Fruit fly (Drosophila melanogaster) whole organism, embryonic: ENCODE data around the gene RpS3.
A peak's percentile ranks its signal among the peaks of the same experiment; 100 is the strongest.

Experiments
- Asciz ChIP-seq: fragments of 200-800 bp; sonication (Bioruptor generic); optimal IDR thresholded peaks from 2 replicates; lab custom pipeline; 2017; ENCODE audit warnings: missing biosample characterization, mild to moderate bottlenecking, missing genetic modification characterization, missing genetic modification reagents
- Atf-2 ChIP-seq: fragments of 200-800 bp; sonication (Bioruptor generic); optimal IDR thresholded peaks from 2 replicates; lab custom pipeline; 2016; ENCODE audit warnings: missing biosample characterization, missing genetic modification characterization
- Blimp-1 ChIP-seq: fragments of 200-800 bp; sonication (Bioruptor generic); optimal IDR thresholded peaks from 3 replicates; lab custom pipeline; 2018; ENCODE audit warnings: missing biosample characterization, missing genetic modification characterization, mild to moderate bottlenecking, moderate library complexity, missing genetic modification reagents
- CG10267 ChIP-seq: fragments of 200-800 bp; sonication (Bioruptor generic); optimal IDR thresholded peaks from 2 replicates; lab custom pipeline; 2018; ENCODE audit warnings: missing biosample characterization, mild to moderate bottlenecking, missing genetic modification characterization, moderate library complexity
- CG10959 ChIP-seq: fragments of 200-800 bp; sonication (Bioruptor generic); IDR thresholded peaks from 2 replicates; pipeline ENCODE4 v1.3.6; 2022; ENCODE audit warnings: missing biosample characterization, missing genetic modification characterization
- CG10979 ChIP-seq: fragments of 200-800 bp; sonication (Bioruptor generic); optimal IDR thresholded peaks from 2 replicates; lab custom pipeline; 2018; ENCODE audit warnings: missing biosample characterization, mild to moderate bottlenecking, missing genetic modification characterization, moderate library complexity
- CG12219 ChIP-seq: fragments of 200-800 bp; sonication (Bioruptor generic); optimal IDR thresholded peaks from 3 replicates; lab custom pipeline; 2018; ENCODE audit warnings: missing biosample characterization, mild to moderate bottlenecking, missing genetic modification characterization
- CG1233 ChIP-seq: fragments of 200-800 bp; sonication (Bioruptor generic); optimal IDR thresholded peaks from 4 replicates; lab custom pipeline; 2018; ENCODE audit warnings: missing biosample characterization, mild to moderate bottlenecking, missing genetic modification characterization
- CG15073 ChIP-seq: fragments of 200-800 bp; sonication (Bioruptor generic); optimal IDR thresholded peaks from 2 replicates; lab custom pipeline; 2016; ENCODE audit warnings: missing biosample characterization, missing genetic modification characterization
- CG15696 ChIP-seq: fragments of 200-800 bp; sonication (Bioruptor generic); optimal IDR thresholded peaks from 2 replicates; lab custom pipeline; 2019; ENCODE audit warnings: missing biosample characterization, mild to moderate bottlenecking, missing genetic modification characterization, moderate library complexity
- CG16815 ChIP-seq: fragments of 200-800 bp; sonication (Bioruptor generic); optimal IDR thresholded peaks from 3 replicates; lab custom pipeline; 2017; ENCODE audit warnings: missing biosample characterization, mild to moderate bottlenecking, missing genetic modification characterization
- CG17802 ChIP-seq: fragments of 200-800 bp; sonication (Bioruptor generic); optimal IDR thresholded peaks from 2 replicates; lab custom pipeline; 2018; ENCODE audit warnings: missing biosample characterization, mild to moderate bottlenecking, missing genetic modification characterization, moderate library complexity
- CG31441 ChIP-seq: fragments of 200-800 bp; sonication (Bioruptor generic); IDR thresholded peaks from 2 replicates; pipeline ENCODE4 v1.3.6; 2022; ENCODE audit warnings: missing biosample characterization, missing genetic modification characterization
- CG33557 ChIP-seq: fragments of 200-800 bp; sonication (Bioruptor generic); optimal IDR thresholded peaks from 2 replicates; lab custom pipeline; 2019; ENCODE audit warnings: missing biosample characterization, mild to moderate bottlenecking, missing genetic modification characterization, moderate library complexity
- CG3407 ChIP-seq: fragments of 200-800 bp; sonication (Bioruptor generic); optimal IDR thresholded peaks from 2 replicates; lab custom pipeline; 2018; ENCODE audit warnings: missing biosample characterization, mild to moderate bottlenecking, missing genetic modification characterization
- CG4424 ChIP-seq: fragments of 200-800 bp; sonication (Bioruptor generic); optimal IDR thresholded peaks from 3 replicates; lab custom pipeline; 2016; ENCODE audit warnings: missing biosample characterization, missing genetic modification characterization
- CG7372 ChIP-seq: fragments of 200-800 bp; sonication (Bioruptor generic); IDR thresholded peaks from 2 replicates; pipeline ENCODE4 v1.3.6; 2022; ENCODE audit warnings: missing biosample characterization, missing genetic modification characterization
- CG7786 ChIP-seq: fragments of 200-800 bp; sonication (Bioruptor generic); optimal IDR thresholded peaks from 2 replicates; lab custom pipeline; 2016; ENCODE audit warnings: missing biosample characterization, missing genetic modification characterization
- CG8924 ChIP-seq: fragments of 200-800 bp; optimal IDR thresholded peaks from 3 replicates; lab custom pipeline; 2019; ENCODE audit warnings: missing biosample characterization, mild to moderate bottlenecking, missing genetic modification characterization, moderate library complexity
- CG9727 ChIP-seq: fragments of 200-800 bp; sonication (Bioruptor generic); optimal IDR thresholded peaks from 3 replicates; lab custom pipeline; 2017; ENCODE audit warnings: missing biosample characterization, mild to moderate bottlenecking, missing genetic modification characterization
- Camta ChIP-seq: fragments of 200-800 bp; sonication (Bioruptor generic); optimal IDR thresholded peaks from 2 replicates; lab custom pipeline; 2016; ENCODE audit warnings: missing biosample characterization, missing genetic modification characterization
- Ets65A ChIP-seq: fragments of 200-800 bp; sonication (Bioruptor generic); peaks from one replicate; lab custom pipeline; 2016; ENCODE audit warnings: missing biosample characterization, missing genetic modification characterization
- Fer3 ChIP-seq: fragments of 200-800 bp; sonication (Bioruptor generic); optimal IDR thresholded peaks from 2 replicates; lab custom pipeline; 2018; ENCODE audit warnings: missing biosample characterization, mild to moderate bottlenecking, missing genetic modification characterization, moderate library complexity
- H15 ChIP-seq: fragments of 200-800 bp; sonication (Bioruptor generic); IDR thresholded peaks from 3 replicates; pipeline ENCODE4 v1.3.6; 2022; ENCODE audit warnings: missing biosample characterization, missing genetic modification characterization
- Hmx ChIP-seq: fragments of 200-800 bp; sonication (Bioruptor generic); optimal IDR thresholded peaks from 2 replicates; lab custom pipeline; 2016; ENCODE audit warnings: missing biosample characterization, missing genetic modification characterization
- Lhr ChIP-seq: fragments of 200-800 bp; sonication (Bioruptor generic); optimal IDR thresholded peaks from 3 replicates; lab custom pipeline; 2017; ENCODE audit warnings: mild to moderate bottlenecking, missing biosample characterization, missing genetic modification reagents, missing genetic modification characterization
- Max ChIP-seq: fragments of 200-800 bp; sonication (Bioruptor generic); optimal IDR thresholded peaks from 2 replicates; lab custom pipeline; 2016; ENCODE audit warnings: missing biosample characterization, mild to moderate bottlenecking, missing genetic modification characterization
- Mes4 ChIP-seq: fragments of 200-800 bp; sonication (Bioruptor generic); optimal IDR thresholded peaks from 2 replicates; lab custom pipeline; 2016; ENCODE audit warnings: missing biosample characterization, missing genetic modification characterization
- Oaz ChIP-seq: fragments of 200-800 bp; sonication (Bioruptor generic); IDR thresholded peaks from 2 replicates; pipeline ENCODE4 v1.3.6; 2022; ENCODE audit warnings: missing biosample characterization, missing genetic modification characterization
- PHDP ChIP-seq: fragments of 200-800 bp; sonication (Bioruptor generic); optimal IDR thresholded peaks from 3 replicates; lab custom pipeline; 2018; ENCODE audit warnings: missing biosample characterization, mild to moderate bottlenecking, missing genetic modification characterization, moderate library complexity
- Rfx ChIP-seq: fragments of 200-800 bp; sonication (Bioruptor generic); IDR thresholded peaks from 2 replicates; pipeline ENCODE4 v1.3.6; 2022; ENCODE audit warnings: missing biosample characterization, missing genetic modification characterization
- Sox100B ChIP-seq: fragments of 200-800 bp; sonication (Bioruptor generic); optimal IDR thresholded peaks from 3 replicates; lab custom pipeline; 2018; ENCODE audit warnings: missing biosample characterization, mild to moderate bottlenecking, missing genetic modification characterization
- Trl ChIP-seq, 3 experiments: fragments of >200 bp in 2 of 3; fragments of 200-800 bp in 1 of 3; sonication (Bioruptor generic) in 1 of 3; optimal IDR thresholded peaks; 2 replicates in 1 of 3; 3 replicates in 2 of 3; lab custom pipeline; 2016 to 2017; ENCODE audit warnings: missing biosample characterization in 1 of 3, missing genetic modification characterization in 1 of 3
- Xbp1 ChIP-seq: fragments of 200-800 bp; sonication (Bioruptor generic); optimal IDR thresholded peaks from 3 replicates; lab custom pipeline; 2016; ENCODE audit warnings: missing biosample characterization, mild to moderate bottlenecking, missing genetic modification characterization
- aop ChIP-seq: fragments of 200-800 bp; sonication (Bioruptor generic); IDR thresholded peaks from 2 replicates; pipeline ENCODE4 v1.3.6; 2022; ENCODE audit warnings: missing biosample characterization, missing genetic modification characterization
- chn ChIP-seq: fragments of 200-800 bp; sonication (Bioruptor generic); optimal IDR thresholded peaks from 2 replicates; lab custom pipeline; 2016; ENCODE audit warnings: missing biosample characterization, missing genetic modification characterization
- dimm ChIP-seq: fragments of 200-800 bp; sonication (Bioruptor generic); IDR thresholded peaks from 2 replicates; pipeline ENCODE4 v1.3.6; 2022; ENCODE audit warnings: missing biosample characterization, missing genetic modification characterization
- dpn ChIP-seq, 2 experiments: fragments of 200-800 bp; sonication (Bioruptor generic); optimal IDR thresholded peaks; 3 replicates each; lab custom pipeline; 2016; ENCODE audit warnings: missing biosample characterization in 2 of 2, missing genetic modification characterization in 2 of 2
- esg ChIP-seq: fragments of 200-800 bp; sonication (Bioruptor generic); conservative IDR thresholded peaks from 2 replicates; pipeline ENCODE4 v1.3.6; 2022; ENCODE audit warnings: missing biosample characterization, missing genetic modification characterization
- fru ChIP-seq: fragments of >200 bp; optimal IDR thresholded peaks from 2 replicates; lab custom pipeline; 2017
- gce ChIP-seq: fragments of 200-800 bp; sonication (Bioruptor generic); IDR thresholded peaks from 3 replicates; pipeline ENCODE4 v1.3.6; 2022; ENCODE audit warnings: missing biosample characterization, missing genetic modification characterization
- gem ChIP-seq: fragments of 200-800 bp; sonication (Bioruptor generic); optimal IDR thresholded peaks from 2 replicates; lab custom pipeline; 2019; ENCODE audit warnings: missing biosample characterization, mild to moderate bottlenecking, missing genetic modification characterization, moderate library complexity
- grau ChIP-seq: fragments of 200-800 bp; optimal IDR thresholded peaks from 3 replicates; lab custom pipeline; 2019; ENCODE audit warnings: missing biosample characterization, mild to moderate bottlenecking, missing genetic modification characterization, moderate library complexity
- her ChIP-seq: fragments of 200-800 bp; sonication (Bioruptor generic); optimal IDR thresholded peaks from 2 replicates; lab custom pipeline; 2016; ENCODE audit warnings: missing biosample characterization, missing genetic modification characterization
- kni ChIP-seq: fragments of 200-800 bp; sonication (Bioruptor generic); optimal IDR thresholded peaks from 3 replicates; lab custom pipeline; 2017; ENCODE audit warnings: mild to moderate bottlenecking, missing biosample characterization, missing genetic modification reagents, missing genetic modification characterization
- p53 ChIP-seq: fragments of 200-800 bp; sonication (Bioruptor generic); optimal IDR thresholded peaks from 2 replicates; lab custom pipeline; 2016; ENCODE audit warnings: missing biosample characterization, missing genetic modification characterization
- pnt ChIP-seq: fragments of 200-800 bp; sonication (Bioruptor generic); optimal IDR thresholded peaks from 3 replicates; lab custom pipeline; 2016; ENCODE audit warnings: missing biosample characterization, missing genetic modification characterization
- psq ChIP-seq: fragments of 200-800 bp; sonication (Bioruptor generic); optimal IDR thresholded peaks from 2 replicates; lab custom pipeline; 2017; ENCODE audit warnings: missing biosample characterization, missing genetic modification characterization
- tap ChIP-seq: fragments of 200-800 bp; optimal IDR thresholded peaks from 3 replicates; lab custom pipeline; 2019; ENCODE audit warnings: missing biosample characterization, mild to moderate bottlenecking, missing genetic modification characterization, moderate library complexity
- tio ChIP-seq: fragments of 200-800 bp; sonication (Bioruptor generic); optimal IDR thresholded peaks from 2 replicates; lab custom pipeline; 2017; ENCODE audit warnings: missing biosample characterization, missing genetic modification characterization, inconsistent platforms
- vfl ChIP-seq: fragments of 200-800 bp; sonication (Bioruptor generic); optimal IDR thresholded peaks from 2 replicates; lab custom pipeline; 2016; ENCODE audit warnings: missing biosample characterization, missing genetic modification characterization

Gene RpS3

dm6 chr3R:23386907-23387306 lies 28.3 kb downstream of the RpS3 start (continued):
- TF ChIP-seq CG10267 (peak; percentile 44), Mes4 (peak; percentile 22), CG17802 (peak; percentile 24), Rfx (no peak), vfl (GFP tag; lab: Kevin White, UChicago) (no peak), esg (GFP tag; lab: Robert Waterston, UW) (peak; percentile 48; the same call in 1 of the 2 replicates), Camta (GFP tag; lab: Kevin White, UChicago) (peak; percentile 22), her (GFP tag; lab: Kevin White, UChicago) (no peak), CG10979 (tag; lab: Kevin White, UChicago) (peak; percentile 70), Fer3 (tag; lab: Kevin White, UChicago) (no peak), Trl (optimal IDR thresholded peaks at IDR 0.05; lab: Kevin White, UChicago) (no peak), Trl (GFP tag; optimal IDR thresholded peaks at IDR 0.05; lab: Kevin White, UChicago) (no peak), CG3407 (peak; percentile 30), H15 (GFP tag; lab: Robert Waterston, UW) (0 out of 3 replicates have a peak, but pooled peaks have one; percentile 37), CG31441 (peak; percentile 46), grau (peak; percentile 45), Max (GFP tag; lab: Kevin White, UChicago) (no peak), dimm (0 out of 2 replicates have a peak, but pooled peaks have one; percentile 7), dpn (GFP tag; optimal IDR thresholded peaks at IDR 0.05; lab: Kevin White, UChicago) (peak; percentile 22 to 51), Lhr (GFP tag; lab: Kevin White, UChicago) (no peak), CG4424 (peak; percentile 32), tap (tag; lab: Kevin White, UChicago) (peak; percentile 48), CG9727 (GFP tag; lab: Kevin White, UChicago) (peak; percentile 38), fru (no peak), pnt (GFP tag; lab: Kevin White, UChicago) (peak; percentile 26), CG8924 (tag; lab: Kevin White, UChicago) (peak; percentile 32), kni (no peak), CG16815 (GFP tag; lab: Kevin White, UChicago) (no peak), Xbp1 (GFP tag; lab: Kevin White, UChicago) (peak; percentile 66), CG7786 (no peak), Asciz (GFP tag; lab: Kevin White, UChicago) (peak; percentile 66), chn (GFP tag; lab: Kevin White, UChicago) (peak; percentile 17), Sox100B (GFP tag; lab: Kevin White, UChicago) (peak; percentile 42), Blimp-1 (GFP tag; lab: Kevin White, UChicago) (peak; percentile 69), gce (GFP tag; lab: Robert Waterston, UW) (no peak), Hmx (GFP tag; lab: Kevin White, UChicago) (no peak), PHDP (tag; lab: Kevin White, UChicago) (peak; percentile 52), CG12219 (peak; percentile 42), p53 (GFP tag; lab: Kevin White, UChicago) (no peak), CG10959 (GFP tag; lab: Robert Waterston, UW) (no peak), psq (GFP tag; lab: Kevin White, UChicago) (no peak), gem (tag; lab: Kevin White, UChicago) (peak; percentile 79), CG15073 (GFP tag; lab: Kevin White, UChicago) (no peak), CG33557 (no peak), CG15696 (tag; lab: Kevin White, UChicago) (peak; percentile 39), Atf-2 (GFP tag; lab: Kevin White, UChicago) (no peak), CG1233 (peak; percentile 32), Oaz (GFP tag; lab: Robert Waterston, UW) (peak; percentile 32; the same call in 1 of the 2 replicates), tio (GFP tag; lab: Kevin White, UChicago) (peak; percentile 16), CG7372 (GFP tag; lab: Robert Waterston, UW) (no peak), aop (GFP tag; lab: Robert Waterston, UW) (no peak), Ets65A (peak; percentile 3)
